Fruit fly (Drosophila melanogaster) whole organism, wandering third instar larva: Measurements from ENCODE around the gene CG3841.

Source experiments
- Abd-B ChIP-seq: fragments of >200 bp; optimal IDR thresholded peaks from 2 replicates; lab custom pipeline; 2017; ENCODE audit warnings: missing biosample characterization, missing genetic modification characterization
- CG32264 ChIP-seq: fragments of 200-800 bp; sonication (Bioruptor generic); optimal IDR thresholded peaks from 2 replicates; lab custom pipeline; 2016; ENCODE audit warnings: missing biosample characterization, missing genetic modification characterization
- CG9705 ChIP-seq: fragments of 200-800 bp; sonication (Bioruptor generic); optimal IDR thresholded peaks from 2 replicates; lab custom pipeline; 2018; ENCODE audit warnings: missing biosample characterization, mild to moderate bottlenecking, missing genetic modification characterization
- CrebA ChIP-seq: fragments of 200-800 bp; sonication (Bioruptor generic); optimal IDR thresholded peaks from 2 replicates; lab custom pipeline; 2016; ENCODE audit warnings: missing biosample characterization, mild to moderate bottlenecking, missing genetic modification characterization, borderline replicate concordance
- Dfd ChIP-seq: fragments of >200 bp; optimal IDR thresholded peaks from 2 replicates; lab custom pipeline; 2017; ENCODE audit warnings: missing biosample characterization, missing genetic modification characterization
- Dif ChIP-seq: fragments of 200-275, 200-300 bp; sonication (Bioruptor generic); optimal IDR thresholded peaks from 2 replicates; lab custom pipeline; 2018; ENCODE audit warnings: missing biosample characterization, missing genetic modification characterization; ENCODE audit not compliant: partially characterized antibody
- GATAd ChIP-seq: sonication (Bioruptor generic); optimal IDR thresholded peaks from 2 replicates; lab custom pipeline; 2016; ENCODE audit warnings: missing biosample characterization, missing genetic modification characterization
- HLH106 ChIP-seq: fragments of 200-800 bp; optimal IDR thresholded peaks from 3 replicates; lab custom pipeline; 2019; ENCODE audit warnings: missing biosample characterization, mild to moderate bottlenecking, missing genetic modification characterization, moderate library complexity
- Hnf4 ChIP-seq: fragments of 200-800 bp; sonication (Bioruptor generic); optimal IDR thresholded peaks from 2 replicates; lab custom pipeline; 2016; ENCODE audit warnings: missing biosample characterization, mild to moderate bottlenecking, missing genetic modification characterization
- Hr78 ChIP-seq: fragments of >200 bp; optimal IDR thresholded peaks from 2 replicates; lab custom pipeline; 2017; ENCODE audit warnings: missing biosample characterization, missing genetic modification characterization
- Hr83 ChIP-seq: fragments of 200-300 bp; sonication (Bioruptor generic); optimal IDR thresholded peaks from 2 replicates; lab custom pipeline; 2016; ENCODE audit warnings: missing biosample characterization, mild to moderate bottlenecking, missing genetic modification characterization, moderate library complexity; ENCODE audit not compliant: poor library complexity, severe bottlenecking
- Jra ChIP-seq: sonication (Bioruptor generic); optimal IDR thresholded peaks from 2 replicates; lab custom pipeline; 2016; ENCODE audit warnings: missing biosample characterization, missing genetic modification characterization
- Mio ChIP-seq: sonication (Bioruptor generic); optimal IDR thresholded peaks from 2 replicates; lab custom pipeline; 2016; ENCODE audit warnings: missing biosample characterization, missing genetic modification characterization
- Myc ChIP-seq: fragments of >200 bp; optimal IDR thresholded peaks from 2 replicates; lab custom pipeline; 2017
- N ChIP-seq: fragments of >200 bp; optimal IDR thresholded peaks from 2 replicates; lab custom pipeline; 2018; ENCODE audit warnings: missing biosample characterization, missing external identifiers, missing genetic modification characterization
- OdsH ChIP-seq: fragments of 200-800 bp; sonication (Bioruptor generic); optimal IDR thresholded peaks from 2 replicates; lab custom pipeline; 2016; ENCODE audit warnings: missing biosample characterization, mild to moderate bottlenecking, missing genetic modification characterization
- Rel ChIP-seq, 2 experiments: fragments of 200-800 bp; sonication (Bioruptor generic) in 1 of 2; optimal IDR thresholded peaks; 2 replicates in 1 of 2; 3 replicates in 1 of 2; lab custom pipeline; 2016 to 2019; ENCODE audit warnings: mild to moderate bottlenecking in 2 of 2, missing biosample characterization in 2 of 2, missing genetic modification characterization in 2 of 2, moderate library complexity in 1 of 2
- Sp1 ChIP-seq: fragments of 200-800 bp; sonication (Bioruptor generic); optimal IDR thresholded peaks from 3 replicates; lab custom pipeline; 2019; ENCODE audit warnings: missing biosample characterization, mild to moderate bottlenecking, missing genetic modification characterization, moderate library complexity
- Vsx2 ChIP-seq: fragments of 200-300, 225-300 bp; sonication (Bioruptor generic); optimal IDR thresholded peaks from 2 replicates; lab custom pipeline; 2018; ENCODE audit warnings: missing biosample characterization, missing genetic modification characterization; ENCODE audit not compliant: partially characterized antibody
- br ChIP-seq: fragments of 200-800 bp; sonication (Bioruptor generic); optimal IDR thresholded peaks from 2 replicates; lab custom pipeline; 2016; ENCODE audit warnings: missing biosample characterization, missing genetic modification characterization
- brk ChIP-seq: fragments of 200-800 bp; sonication (Bioruptor generic); optimal IDR thresholded peaks from 2 replicates; lab custom pipeline; 2016; ENCODE audit warnings: missing biosample characterization, mild to moderate bottlenecking, missing genetic modification characterization
- dl ChIP-seq, 2 experiments: fragments of 175-275, 200-275 bp in 1 of 2; fragments of 200-275 bp in 1 of 2; sonication (Bioruptor generic); optimal IDR thresholded peaks; lab custom pipeline; 2018; ENCODE audit warnings: mild to moderate bottlenecking in 2 of 2, missing biosample characterization in 2 of 2, missing genetic modification characterization in 2 of 2, moderate library complexity in 2 of 2; ENCODE audit not compliant: partially characterized antibody in 2 of 2, insufficient read depth in 1 of 2
- dmrt93B ChIP-seq: fragments of 200-800 bp; sonication (Bioruptor generic); optimal IDR thresholded peaks from 2 replicates; lab custom pipeline; 2018; ENCODE audit warnings: missing biosample characterization, mild to moderate bottlenecking, missing genetic modification characterization
- dsf ChIP-seq: sonication (Bioruptor generic); optimal IDR thresholded peaks from 2 replicates; lab custom pipeline; 2016; ENCODE audit warnings: missing biosample characterization, missing genetic modification characterization, borderline replicate concordance
- ey ChIP-seq: fragments of 200-800 bp; sonication (Bioruptor generic); optimal IDR thresholded peaks from 2 replicates; lab custom pipeline; 2016; ENCODE audit warnings: missing biosample characterization, missing genetic modification characterization
- foxo ChIP-seq, 2 experiments: fragments of 200-800 bp; sonication (Bioruptor generic); optimal IDR thresholded peaks; 2 replicates in 1 of 2; 3 replicates in 1 of 2; lab custom pipeline; 2016 to 2017; ENCODE audit warnings: missing biosample characterization in 2 of 2, missing genetic modification characterization in 2 of 2
- fru ChIP-seq: fragments of 200-800 bp; sonication (Bioruptor generic); optimal IDR thresholded peaks from 3 replicates; lab custom pipeline; 2016; ENCODE audit warnings: missing biosample characterization, mild to moderate bottlenecking, missing genetic modification characterization
- h ChIP-seq: fragments of 200-800 bp; sonication (Bioruptor generic); optimal IDR thresholded peaks from 3 replicates; lab custom pipeline; 2016; ENCODE audit warnings: missing biosample characterization, mild to moderate bottlenecking, missing genetic modification characterization
- jim ChIP-seq: fragments of 175-275, 200-325 bp; sonication (Bioruptor generic); optimal IDR thresholded peaks from 2 replicates; lab custom pipeline; 2016; ENCODE audit warnings: missing biosample characterization, mild to moderate bottlenecking, missing genetic modification characterization
- lola ChIP-seq: fragments of >200 bp; optimal IDR thresholded peaks from 2 replicates; lab custom pipeline; 2017; ENCODE audit warnings: missing biosample characterization, missing genetic modification characterization
- pan ChIP-seq: fragments of >200 bp; optimal IDR thresholded peaks from 2 replicates; lab custom pipeline; 2017
- psq ChIP-seq: fragments of 200-800 bp; sonication (Bioruptor generic); optimal IDR thresholded peaks from 3 replicates; lab custom pipeline; 2017; ENCODE audit warnings: missing biosample characterization, mild to moderate bottlenecking, missing genetic modification characterization, moderate library complexity
- rgr ChIP-seq: fragments of 200-800 bp; sonication (Bioruptor generic); optimal IDR thresholded peaks from 3 replicates; lab custom pipeline; 2016; ENCODE audit warnings: missing biosample characterization, mild to moderate bottlenecking, missing genetic modification characterization
- sage ChIP-seq: fragments of 200-800 bp; sonication (Bioruptor generic); optimal IDR thresholded peaks from 2 replicates; lab custom pipeline; 2016; ENCODE audit warnings: missing biosample characterization, mild to moderate bottlenecking, missing genetic modification characterization
- sv ChIP-seq: fragments of 200-800 bp; sonication (Bioruptor generic); optimal IDR thresholded peaks from 3 replicates; lab custom pipeline; 2016; ENCODE audit warnings: missing biosample characterization, missing genetic modification characterization
- tai ChIP-seq: sonication (Bioruptor generic); optimal IDR thresholded peaks from 2 replicates; lab custom pipeline; 2016; ENCODE audit warnings: missing biosample characterization, missing genetic modification characterization
- usp ChIP-seq: fragments of >200 bp; optimal IDR thresholded peaks from 2 replicates; lab custom pipeline; 2017; ENCODE audit warnings: missing biosample characterization, missing genetic modification characterization
- woc ChIP-seq: sonication (Bioruptor generic); optimal IDR thresholded peaks from 2 replicates; lab custom pipeline; 2016; ENCODE audit warnings: missing biosample characterization, mild to moderate bottlenecking, missing genetic modification characterization

The CG3841 gene

DNA sequence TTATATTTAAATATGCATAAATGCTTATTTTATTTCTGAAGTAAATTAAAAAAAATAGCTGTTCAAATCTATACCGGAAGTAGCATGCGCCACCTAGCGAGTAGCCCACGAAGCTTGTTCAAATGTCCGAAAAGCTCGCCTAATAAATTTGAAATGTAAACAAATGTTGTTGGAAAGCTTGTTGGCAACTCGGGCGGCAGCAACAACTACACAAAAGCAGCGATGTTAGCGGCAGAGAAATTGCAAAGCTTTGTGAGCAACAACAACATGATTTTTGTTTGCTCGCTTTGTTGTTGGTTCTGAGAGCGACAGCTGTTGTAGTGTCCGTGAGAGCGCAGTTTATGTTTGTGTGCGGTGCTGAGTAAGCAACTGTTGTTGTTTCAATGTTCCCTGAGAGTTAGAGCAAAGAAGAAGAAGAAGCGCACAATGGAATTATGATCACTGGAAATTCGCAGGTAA is 21.8 kb upstream of the CG3841 start (continued):
- TF ChIP-seq lola (no peak), psq (GFP tag; lab: Kevin White, UChicago) (peak; percentile 75), Abd-B (GFP tag; lab: Kevin White, UChicago) (no peak), jim (no peak), tai (GFP tag; lab: Kevin White, UChicago) (peak; percentile 14), CrebA (GFP tag; lab: Kevin White, UChicago) (peak; percentile 81), Hr83 (peak; percentile 88), Hnf4 (GFP tag; lab: Kevin White, UChicago) (peak; percentile 73), ey (GFP tag; lab: Kevin White, UChicago) (peak; percentile 44), br (GFP tag; lab: Kevin White, UChicago) (peak; percentile 89)
- TF ChIP-seq, all 38 proteins: peak for 27

DNA sequence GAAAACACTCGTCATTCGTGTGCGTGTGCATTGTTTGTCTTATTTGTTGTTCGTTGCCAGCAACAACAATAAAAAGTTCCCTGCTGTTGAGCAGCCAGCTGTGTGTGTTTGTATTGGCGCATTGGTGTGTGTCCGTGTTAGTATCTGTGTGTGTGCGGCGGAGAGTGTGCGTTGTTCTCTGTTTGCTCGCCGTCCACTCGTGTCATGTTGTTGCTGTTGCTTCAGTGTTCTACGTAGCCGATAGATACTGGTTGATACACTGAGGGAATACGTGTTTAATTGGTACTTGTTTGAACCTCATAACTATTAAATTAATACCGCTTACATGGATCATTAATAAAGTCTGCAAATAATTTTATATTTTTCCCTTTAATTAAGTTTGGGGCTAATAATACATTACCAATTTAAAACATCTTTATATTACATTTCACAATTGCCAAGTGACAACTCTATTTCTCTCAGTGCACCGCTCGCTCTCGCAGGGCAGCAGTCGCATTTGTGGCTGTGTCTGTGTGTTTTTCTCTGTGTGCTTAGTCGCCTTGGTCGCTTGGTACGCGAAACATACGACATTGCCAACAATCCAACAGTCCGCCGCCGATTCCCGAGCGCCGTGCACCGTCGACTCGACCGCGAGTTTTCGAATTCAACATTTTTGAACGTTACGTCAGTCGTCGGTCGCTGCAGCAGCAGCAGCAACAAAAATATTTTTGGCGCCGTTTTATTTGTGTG is 20.8 kb upstream of the CG3841 start, which contains the start of gene brwl:
Gene brwl (plus strand): TSS at position 531 of the 729 bp plus-strand sequence.
- TF ChIP-seq usp (GFP tag; lab: Kevin White, UChicago) (no peak), fru (GFP tag; lab: Kevin White, UChicago) (peak; percentile 99), dmrt93B (GFP tag; lab: Kevin White, UChicago) (peak; percentile 96), Dfd (peak; percentile 91), jim (peak; percentile 27), OdsH (peak; percentile 99), br (GFP tag; lab: Kevin White, UChicago) (peak; percentile 98), rgr (GFP tag; lab: Kevin White, UChicago) (peak; percentile 98), Hr78 (GFP tag; lab: Kevin White, UChicago) (peak; percentile 26), CG32264 (GFP tag; lab: Kevin White, UChicago) (peak; percentile 95), Hr83 (peak; percentile 72), Rel (GFP tag; optimal IDR thresholded peaks at IDR 0.05; lab: Kevin White, UChicago) (peak; percentile 97), Rel (tag; optimal IDR thresholded peaks at IDR 0.05; lab: Kevin White, UChicago) (peak; percentile 70), h (GFP tag; lab: Kevin White, UChicago) (peak; percentile 99), Sp1 (GFP tag; lab: Kevin White, UChicago) (peak; percentile 98), Jra (peak; percentile 97), Mio (GFP tag; lab: Kevin White, UChicago) (peak; percentile 57), ey (GFP tag; lab: Kevin White, UChicago) (peak; percentile 99), pan (lab: Kevin White, UChicago) (no peak), sv (GFP tag; lab: Kevin White, UChicago) (peak; percentile 97), tai (GFP tag; lab: Kevin White, UChicago) (peak; percentile 97), brk (GFP tag; lab: Kevin White, UChicago) (peak; percentile 97), CG9705 (peak; percentile 95), dsf (GFP tag; lab: Kevin White, UChicago) (peak; percentile 90), HLH106 (tag; lab: Kevin White, UChicago) (peak; percentile 97), woc (GFP tag; lab: Kevin White, UChicago) (peak; percentile 94), dl (GFP tag; optimal IDR thresholded peaks at IDR 0.05; lab: Kevin White, UChicago; ENCODE audit: insufficient read depth in 1 of 2, partially characterized antibody in 2 of 2) (peak in 1 of 2 experiments; percentile 26), CrebA (GFP tag; lab: Kevin White, UChicago) (peak; percentile 93), GATAd (peak; percentile 92), Vsx2 (no peak), Myc (lab: Kevin White, UChicago) (no peak), Hnf4 (GFP tag; lab: Kevin White, UChicago) (peak; percentile 96), lola (no peak), psq (GFP tag; lab: Kevin White, UChicago) (peak; percentile 97), N (GFP tag; lab: Kevin White, UChicago) (peak; percentile 63), Abd-B (GFP tag; lab: Kevin White, UChicago) (no peak), foxo (GFP tag; optimal IDR thresholded peaks at IDR 0.05; lab: Kevin White, UChicago) (peak; percentile 91 to 99), Dif (peak; percentile 45), sage (GFP tag; lab: Kevin White, UChicago) (peak; percentile 94)
